Fruit fly (Drosophila melanogaster) whole organism, embryonic: ENCODE results near the gene CG13829.

Source experiments
- Atf-2 ChIP-seq: fragments of 200-800 bp; sonication (Bioruptor generic); optimal IDR thresholded peaks from 2 replicates; lab custom pipeline; 2016; ENCODE audit warnings: missing biosample characterization, missing genetic modification characterization
- Atf3 ChIP-seq: fragments of 200-800 bp; sonication (Bioruptor generic); optimal IDR thresholded peaks from 3 replicates; lab custom pipeline; 2016; ENCODE audit warnings: missing biosample characterization, missing genetic modification characterization
- B-H2 ChIP-seq: fragments of 200-800 bp; sonication (Bioruptor generic); optimal IDR thresholded peaks from 2 replicates; lab custom pipeline; 2018; ENCODE audit warnings: missing biosample characterization, mild to moderate bottlenecking, missing genetic modification characterization
- Bgb ChIP-seq: fragments of 200-800 bp; sonication (Bioruptor generic); IDR thresholded peaks from 2 replicates; pipeline ENCODE4 v1.3.6; 2022; ENCODE audit warnings: missing biosample characterization, missing genetic modification characterization; ENCODE audit not compliant: partially characterized antibody
- Blimp-1 ChIP-seq: fragments of 200-800 bp; sonication (Bioruptor generic); optimal IDR thresholded peaks from 3 replicates; lab custom pipeline; 2018; ENCODE audit warnings: missing biosample characterization, missing genetic modification characterization, mild to moderate bottlenecking, moderate library complexity, missing genetic modification reagents
- Bteb2 ChIP-seq: fragments of 200-800 bp; sonication (Bioruptor generic); optimal IDR thresholded peaks from 2 replicates; lab custom pipeline; 2016; ENCODE audit warnings: missing biosample characterization, missing genetic modification characterization
- CG10147 ChIP-seq: fragments of 200-800 bp; sonication (Bioruptor generic); optimal IDR thresholded peaks from 2 replicates; lab custom pipeline; 2019; ENCODE audit warnings: missing biosample characterization, mild to moderate bottlenecking, missing genetic modification characterization, moderate library complexity
- CG10274 ChIP-seq: fragments of 200-800 bp; sonication (Bioruptor generic); optimal IDR thresholded peaks from 3 replicates; lab custom pipeline; 2017; ENCODE audit warnings: missing biosample characterization, mild to moderate bottlenecking, missing genetic modification characterization
- CG10431 ChIP-seq: fragments of 200-800 bp; sonication (Bioruptor generic); optimal IDR thresholded peaks from 3 replicates; lab custom pipeline; 2018; ENCODE audit warnings: missing biosample characterization, mild to moderate bottlenecking, missing genetic modification characterization
- CG10543 ChIP-seq: fragments of 200-800 bp; sonication (Bioruptor generic); optimal IDR thresholded peaks from 3 replicates; lab custom pipeline; 2017; ENCODE audit warnings: missing biosample characterization, mild to moderate bottlenecking, missing genetic modification characterization, moderate library complexity
- CG10979 ChIP-seq: fragments of 200-800 bp; sonication (Bioruptor generic); optimal IDR thresholded peaks from 2 replicates; lab custom pipeline; 2018; ENCODE audit warnings: missing biosample characterization, mild to moderate bottlenecking, missing genetic modification characterization, moderate library complexity
- CG12071 ChIP-seq: fragments of 200-800 bp; sonication (Bioruptor generic); optimal IDR thresholded peaks from 3 replicates; lab custom pipeline; 2018; ENCODE audit warnings: missing biosample characterization, mild to moderate bottlenecking, missing genetic modification characterization
- CG12744 ChIP-seq: fragments of 200-800 bp; sonication (Bioruptor generic); optimal IDR thresholded peaks from 2 replicates; lab custom pipeline; 2016; ENCODE audit warnings: missing biosample characterization, missing genetic modification characterization
- CG13296 ChIP-seq: fragments of 200-800 bp; sonication (Bioruptor generic); optimal IDR thresholded peaks from 3 replicates; lab custom pipeline; 2018; ENCODE audit warnings: missing biosample characterization, mild to moderate bottlenecking, missing genetic modification characterization
- CG15269 ChIP-seq: fragments of 200-800 bp; sonication (Bioruptor generic); optimal IDR thresholded peaks from 2 replicates; lab custom pipeline; 2018; ENCODE audit warnings: missing biosample characterization, mild to moderate bottlenecking, missing genetic modification characterization, moderate library complexity
- CG1603 ChIP-seq: fragments of 200-800 bp; sonication (Bioruptor generic); optimal IDR thresholded peaks from 2 replicates; lab custom pipeline; 2019; ENCODE audit warnings: missing biosample characterization, mild to moderate bottlenecking, missing genetic modification characterization, moderate library complexity
- CG1647 ChIP-seq: fragments of 200-800 bp; sonication (Bioruptor generic); optimal IDR thresholded peaks from 3 replicates; lab custom pipeline; 2016; ENCODE audit warnings: missing biosample characterization, missing genetic modification characterization
- CG1832 ChIP-seq: fragments of 200-800 bp; sonication (Bioruptor generic); optimal IDR thresholded peaks from 2 replicates; lab custom pipeline; 2017; ENCODE audit warnings: missing biosample characterization, mild to moderate bottlenecking, missing genetic modification characterization, inconsistent platforms
- CG43689 ChIP-seq: fragments of 200-800 bp; sonication (Bioruptor generic); IDR thresholded peaks from 2 replicates; pipeline ENCODE4 v1.3.6; 2022; ENCODE audit warnings: missing biosample characterization, missing genetic modification characterization
- CG5180 ChIP-seq: fragments of 200-800 bp; sonication (Bioruptor generic); optimal IDR thresholded peaks from 3 replicates; lab custom pipeline; 2017; ENCODE audit warnings: missing biosample characterization, missing genetic modification characterization, mild to moderate bottlenecking, moderate library complexity, missing genetic modification reagents
- CG6689 ChIP-seq: fragments of 200-800 bp; sonication (Bioruptor generic); IDR thresholded peaks from 2 replicates; pipeline ENCODE4 v1.3.6; 2022; ENCODE audit warnings: missing biosample characterization, missing genetic modification characterization
- CG7839 ChIP-seq: fragments of 200-800 bp; sonication (Bioruptor generic); optimal IDR thresholded peaks from 3 replicates; lab custom pipeline; 2018; ENCODE audit warnings: missing biosample characterization, mild to moderate bottlenecking, missing genetic modification characterization, moderate library complexity
- CG9727 ChIP-seq: fragments of 200-800 bp; sonication (Bioruptor generic); optimal IDR thresholded peaks from 3 replicates; lab custom pipeline; 2017; ENCODE audit warnings: missing biosample characterization, mild to moderate bottlenecking, missing genetic modification characterization
- CHES-1-like ChIP-seq: fragments of 200-800 bp; sonication (Bioruptor generic); optimal IDR thresholded peaks from 2 replicates; lab custom pipeline; 2016; ENCODE audit warnings: missing biosample characterization, missing genetic modification characterization
- CkIIα-i1 ChIP-seq: fragments of 200-800 bp; sonication (Bioruptor generic); IDR thresholded peaks from 2 replicates; pipeline ENCODE4 v1.3.6; 2022; ENCODE audit warnings: missing biosample characterization, missing genetic modification characterization
- Dad ChIP-seq: fragments of 200-800 bp; sonication (Bioruptor generic); optimal IDR thresholded peaks from 3 replicates; lab custom pipeline; 2016; ENCODE audit warnings: missing biosample characterization, missing genetic modification characterization
- Dfd ChIP-seq, 2 experiments: fragments of >200 bp; optimal IDR thresholded peaks; 2 replicates each; lab custom pipeline; 2017; ENCODE audit warnings: missing biosample characterization in 2 of 2, missing genetic modification characterization in 2 of 2
- Doc3 ChIP-seq: fragments of 200-800 bp; sonication (Bioruptor generic); IDR thresholded peaks from 3 replicates; pipeline ENCODE4 v1.3.6; 2022; ENCODE audit warnings: missing biosample characterization, missing genetic modification characterization; ENCODE audit not compliant: partially characterized antibody
- Fer1 ChIP-seq: fragments of 200-800 bp; sonication (Bioruptor generic); optimal IDR thresholded peaks from 2 replicates; lab custom pipeline; 2017; ENCODE audit warnings: missing biosample characterization, mild to moderate bottlenecking, missing genetic modification characterization
- Hmr ChIP-seq: fragments of 200-800 bp; sonication (Bioruptor generic); optimal IDR thresholded peaks from 3 replicates; lab custom pipeline; 2017; ENCODE audit warnings: mild to moderate bottlenecking, missing biosample characterization, missing genetic modification reagents, missing genetic modification characterization
- Med ChIP-seq: fragments of 200-800 bp; sonication (Bioruptor generic); peaks from one replicate; lab custom pipeline; 2016; ENCODE audit warnings: missing biosample characterization, missing genetic modification characterization, mild to moderate bottlenecking, inconsistent platforms, moderate library complexity
- Nf-YA ChIP-seq: fragments of 200-800 bp; sonication (Bioruptor generic); IDR thresholded peaks from 2 replicates; pipeline ENCODE4 v1.3.6; 2022; ENCODE audit warnings: missing biosample characterization, missing genetic modification characterization
- Rfx ChIP-seq: fragments of 200-800 bp; sonication (Bioruptor generic); IDR thresholded peaks from 2 replicates; pipeline ENCODE4 v1.3.6; 2022; ENCODE audit warnings: missing biosample characterization, missing genetic modification characterization
- Sin3A ChIP-seq: fragments of >200 bp; optimal IDR thresholded peaks from 2 replicates; lab custom pipeline; 2018
- Sox100B ChIP-seq: fragments of 200-800 bp; sonication (Bioruptor generic); optimal IDR thresholded peaks from 3 replicates; lab custom pipeline; 2018; ENCODE audit warnings: missing biosample characterization, mild to moderate bottlenecking, missing genetic modification characterization
- al ChIP-seq: fragments of 200-800 bp; sonication (Bioruptor generic); IDR thresholded peaks from 2 replicates; pipeline ENCODE4 v1.3.6; 2022; ENCODE audit warnings: missing biosample characterization, missing genetic modification characterization
- cas ChIP-seq: fragments of 200-800 bp; sonication (Bioruptor generic); IDR thresholded peaks from 2 replicates; pipeline ENCODE4 v1.3.6; 2022; ENCODE audit warnings: missing biosample characterization, missing genetic modification characterization
- cato ChIP-seq: fragments of 200-800 bp; sonication (Bioruptor generic); optimal IDR thresholded peaks from 2 replicates; lab custom pipeline; 2016; ENCODE audit warnings: missing biosample characterization, missing genetic modification characterization, borderline replicate concordance
- danr ChIP-seq: fragments of 200-800 bp; sonication (Bioruptor generic); IDR thresholded peaks from 2 replicates; pipeline ENCODE4 v1.3.6; 2022; ENCODE audit warnings: missing biosample characterization, missing genetic modification characterization
- hkb ChIP-seq, 2 experiments: fragments of 200-800 bp in 1 of 2; fragments of >200 bp in 1 of 2; sonication (Bioruptor generic) in 1 of 2; IDR thresholded peaks in 1 of 2; optimal IDR thresholded peaks in 1 of 2; 2 replicates each; pipeline versions ENCODE4 v1.3.6 to Lab custom; 2017 to 2022; ENCODE audit warnings: missing biosample characterization in 1 of 2, missing genetic modification characterization in 1 of 2
- kay ChIP-seq: fragments of 200-800 bp; sonication (Bioruptor generic); optimal IDR thresholded peaks from 2 replicates; lab custom pipeline; 2016; ENCODE audit warnings: missing biosample characterization, missing genetic modification characterization
- ro ChIP-seq: fragments of 200-800 bp; sonication (Bioruptor generic); IDR thresholded peaks from 2 replicates; pipeline ENCODE4 v1.3.6; 2022; ENCODE audit warnings: missing biosample characterization, missing genetic modification characterization
- sim ChIP-seq: fragments of 200-800 bp; sonication (Bioruptor generic); IDR thresholded peaks from 2 replicates; pipeline ENCODE4 v1.3.6; 2022; ENCODE audit warnings: missing biosample characterization, missing genetic modification characterization
- sob ChIP-seq: fragments of 200-800 bp; sonication (Bioruptor generic); IDR thresholded peaks from 2 replicates; pipeline ENCODE4 v1.3.6; 2022; ENCODE audit warnings: missing biosample characterization, missing genetic modification characterization
- sug ChIP-seq: fragments of 200-800 bp; optimal IDR thresholded peaks from 2 replicates; lab custom pipeline; 2019; ENCODE audit warnings: missing biosample characterization, mild to moderate bottlenecking, missing genetic modification characterization, moderate library complexity
- tio ChIP-seq: fragments of 200-800 bp; sonication (Bioruptor generic); optimal IDR thresholded peaks from 2 replicates; lab custom pipeline; 2017; ENCODE audit warnings: missing biosample characterization, missing genetic modification characterization, inconsistent platforms
- trem ChIP-seq: fragments of 200-800 bp; optimal IDR thresholded peaks from 3 replicates; lab custom pipeline; 2019; ENCODE audit warnings: missing biosample characterization, mild to moderate bottlenecking, missing genetic modification characterization, moderate library complexity
- ttk ChIP-seq: fragments of 200-800 bp; sonication (Bioruptor generic); IDR thresholded peaks from 2 replicates; pipeline ENCODE4 v2.1.2; 2022; ENCODE audit warnings: missing biosample characterization, missing genetic modification characterization
- twi ChIP-seq: fragments of 200-800 bp; optimal IDR thresholded peaks from 2 replicates; lab custom pipeline; 2019; ENCODE audit warnings: missing biosample characterization, mild to moderate bottlenecking, missing genetic modification characterization, moderate library complexity

CG13829 gene

dm6 chr3R:23156865-23157515, 4.1 kb downstream of the CG13829 start (continued):
- TF ChIP-seq Atf3 (peak; percentile 5), CG9727 (peak; percentile 10), CG1603 (tag; lab: Kevin White, UChicago) (peak; percentile 14), tio (no peak), CG10274 (GFP tag; lab: Kevin White, UChicago) (peak; percentile 49), Blimp-1 (GFP tag; lab: Kevin White, UChicago) (peak; percentile 99), cas (no peak), CG13296 (no peak), sim (GFP tag; lab: Robert Waterston, UW) (peak; percentile 15; the same call in 1 of the 2 replicates), Bteb2 (GFP tag; lab: Kevin White, UChicago) (no peak), CG12071 (GFP tag; lab: Kevin White, UChicago) (no peak), ttk (GFP tag; lab: Robert Waterston, UW) (no peak), CG15269 (no peak), Dfd (GFP tag; optimal IDR thresholded peaks at IDR 0.05; lab: Kevin White, UChicago) (no peak), Dad (GFP tag; lab: Kevin White, UChicago) (no peak), trem (tag; lab: Kevin White, UChicago) (peak; percentile 19), Atf-2 (GFP tag; lab: Kevin White, UChicago) (no peak), Fer1 (GFP tag; lab: Kevin White, UChicago) (peak; percentile 28), hkb (optimal IDR thresholded peaks at IDR 0.05; lab: Kevin White, UChicago) (no peak), hkb (GFP tag; IDR thresholded peaks at IDR 0.05; lab: Robert Waterston, UW) (peak; percentile 34; the same call in 1 of the 2 replicates), CG10543 (GFP tag; lab: Kevin White, UChicago) (peak; percentile 93), Hmr (peak; percentile 32), sob (GFP tag; lab: Robert Waterston, UW) (0 out of 2 replicates have a peak, but pooled peaks have one; percentile 44), CG10979 (tag; lab: Kevin White, UChicago) (peak; percentile 25), kay (GFP tag; lab: Kevin White, UChicago) (peak; percentile 41), al (GFP tag; lab: Robert Waterston, UW) (no peak), CG7839 (peak; percentile 14), Med (GFP tag; lab: Kevin White, UChicago) (peak; percentile 54), Rfx (GFP tag; lab: Robert Waterston, UW) (peak; percentile 40; the same call in 1 of the 2 replicates), Doc3 (no peak), CG1832 (GFP tag; lab: Kevin White, UChicago) (peak; percentile 59), Sox100B (GFP tag; lab: Kevin White, UChicago) (no peak), CG1647 (GFP tag; lab: Kevin White, UChicago) (no peak), CG12744 (GFP tag; lab: Kevin White, UChicago) (no peak), CG5180 (GFP tag; lab: Kevin White, UChicago) (peak; percentile 42), Nf-YA (GFP tag; lab: Robert Waterston, UW) (0 out of 2 replicates have a peak, but pooled peaks have one; percentile 13), sug (tag; lab: Kevin White, UChicago) (peak; percentile 71), twi (tag; lab: Kevin White, UChicago) (peak; percentile 45), CG43689 (no peak), CG10147 (no peak), ro (GFP tag; lab: Robert Waterston, UW) (no peak), CG6689 (GFP tag; lab: Robert Waterston, UW) (0 out of 2 replicates have a peak, but pooled peaks have one; percentile 25), Sin3A (lab: Kevin White, UChicago) (no peak), CkIIα-i1 (no peak), Bgb (0 out of 2 replicates have a peak, but pooled peaks have one; percentile 15), CHES-1-like (GFP tag; lab: Kevin White, UChicago) (no peak), cato (GFP tag; lab: Kevin White, UChicago) (no peak), CG10431 (GFP tag; lab: Kevin White, UChicago) (peak; percentile 80), danr (GFP tag; lab: Robert Waterston, UW) (no peak), B-H2 (GFP tag; lab: Kevin White, UChicago) (peak; percentile 9)
